Fruit fly (Drosophila melanogaster) whole organism, wandering third instar larva: Measurements from ENCODE around the gene CG6034.

Experiments
- Abd-B ChIP-seq: fragments of >200 bp; optimal IDR thresholded peaks from 2 replicates; lab custom pipeline; 2017; ENCODE audit warnings: missing biosample characterization, missing genetic modification characterization
- CG32264 ChIP-seq: fragments of 200-800 bp; sonication (Bioruptor generic); optimal IDR thresholded peaks from 2 replicates; lab custom pipeline; 2016; ENCODE audit warnings: missing biosample characterization, missing genetic modification characterization
- CG9705 ChIP-seq: fragments of 200-800 bp; sonication (Bioruptor generic); optimal IDR thresholded peaks from 2 replicates; lab custom pipeline; 2018; ENCODE audit warnings: missing biosample characterization, mild to moderate bottlenecking, missing genetic modification characterization
- CrebA ChIP-seq: fragments of 200-800 bp; sonication (Bioruptor generic); optimal IDR thresholded peaks from 2 replicates; lab custom pipeline; 2016; ENCODE audit warnings: missing biosample characterization, mild to moderate bottlenecking, missing genetic modification characterization, borderline replicate concordance
- Dfd ChIP-seq: fragments of >200 bp; optimal IDR thresholded peaks from 2 replicates; lab custom pipeline; 2017; ENCODE audit warnings: missing biosample characterization, missing genetic modification characterization
- Dif ChIP-seq: fragments of 200-275, 200-300 bp; sonication (Bioruptor generic); optimal IDR thresholded peaks from 2 replicates; lab custom pipeline; 2018; ENCODE audit warnings: missing biosample characterization, missing genetic modification characterization; ENCODE audit not compliant: partially characterized antibody
- HLH106 ChIP-seq: fragments of 200-800 bp; optimal IDR thresholded peaks from 3 replicates; lab custom pipeline; 2019; ENCODE audit warnings: missing biosample characterization, mild to moderate bottlenecking, missing genetic modification characterization, moderate library complexity
- Hnf4 ChIP-seq: fragments of 200-800 bp; sonication (Bioruptor generic); optimal IDR thresholded peaks from 2 replicates; lab custom pipeline; 2016; ENCODE audit warnings: missing biosample characterization, mild to moderate bottlenecking, missing genetic modification characterization
- Hr78 ChIP-seq: fragments of >200 bp; optimal IDR thresholded peaks from 2 replicates; lab custom pipeline; 2017; ENCODE audit warnings: missing biosample characterization, missing genetic modification characterization
- Hr83 ChIP-seq: fragments of 200-300 bp; sonication (Bioruptor generic); optimal IDR thresholded peaks from 2 replicates; lab custom pipeline; 2016; ENCODE audit warnings: missing biosample characterization, mild to moderate bottlenecking, missing genetic modification characterization, moderate library complexity; ENCODE audit not compliant: poor library complexity, severe bottlenecking
- Jra ChIP-seq: sonication (Bioruptor generic); optimal IDR thresholded peaks from 2 replicates; lab custom pipeline; 2016; ENCODE audit warnings: missing biosample characterization, missing genetic modification characterization
- Mio ChIP-seq: sonication (Bioruptor generic); optimal IDR thresholded peaks from 2 replicates; lab custom pipeline; 2016; ENCODE audit warnings: missing biosample characterization, missing genetic modification characterization
- N ChIP-seq: fragments of >200 bp; optimal IDR thresholded peaks from 2 replicates; lab custom pipeline; 2018; ENCODE audit warnings: missing biosample characterization, missing external identifiers, missing genetic modification characterization
- Rel ChIP-seq, 2 experiments: fragments of 200-800 bp; sonication (Bioruptor generic) in 1 of 2; optimal IDR thresholded peaks; 2 replicates in 1 of 2; 3 replicates in 1 of 2; lab custom pipeline; 2016 to 2019; ENCODE audit warnings: mild to moderate bottlenecking in 2 of 2, missing biosample characterization in 2 of 2, missing genetic modification characterization in 2 of 2, moderate library complexity in 1 of 2
- Sp1 ChIP-seq: fragments of 200-800 bp; sonication (Bioruptor generic); optimal IDR thresholded peaks from 3 replicates; lab custom pipeline; 2019; ENCODE audit warnings: missing biosample characterization, mild to moderate bottlenecking, missing genetic modification characterization, moderate library complexity
- Vsx2 ChIP-seq: fragments of 200-300, 225-300 bp; sonication (Bioruptor generic); optimal IDR thresholded peaks from 2 replicates; lab custom pipeline; 2018; ENCODE audit warnings: missing biosample characterization, missing genetic modification characterization; ENCODE audit not compliant: partially characterized antibody
- br ChIP-seq: fragments of 200-800 bp; sonication (Bioruptor generic); optimal IDR thresholded peaks from 2 replicates; lab custom pipeline; 2016; ENCODE audit warnings: missing biosample characterization, missing genetic modification characterization
- brk ChIP-seq: fragments of 200-800 bp; sonication (Bioruptor generic); optimal IDR thresholded peaks from 2 replicates; lab custom pipeline; 2016; ENCODE audit warnings: missing biosample characterization, mild to moderate bottlenecking, missing genetic modification characterization
- dl ChIP-seq, 2 experiments: fragments of 175-275, 200-275 bp in 1 of 2; fragments of 200-275 bp in 1 of 2; sonication (Bioruptor generic); optimal IDR thresholded peaks; lab custom pipeline; 2018; ENCODE audit warnings: mild to moderate bottlenecking in 2 of 2, missing biosample characterization in 2 of 2, missing genetic modification characterization in 2 of 2, moderate library complexity in 2 of 2; ENCODE audit not compliant: partially characterized antibody in 2 of 2, insufficient read depth in 1 of 2
- dsf ChIP-seq: sonication (Bioruptor generic); optimal IDR thresholded peaks from 2 replicates; lab custom pipeline; 2016; ENCODE audit warnings: missing biosample characterization, missing genetic modification characterization, borderline replicate concordance
- ey ChIP-seq: fragments of 200-800 bp; sonication (Bioruptor generic); optimal IDR thresholded peaks from 2 replicates; lab custom pipeline; 2016; ENCODE audit warnings: missing biosample characterization, missing genetic modification characterization
- foxo ChIP-seq, 2 experiments: fragments of 200-800 bp; sonication (Bioruptor generic); optimal IDR thresholded peaks; 2 replicates in 1 of 2; 3 replicates in 1 of 2; lab custom pipeline; 2016 to 2017; ENCODE audit warnings: missing biosample characterization in 2 of 2, missing genetic modification characterization in 2 of 2
- fru ChIP-seq: fragments of 200-800 bp; sonication (Bioruptor generic); optimal IDR thresholded peaks from 3 replicates; lab custom pipeline; 2016; ENCODE audit warnings: missing biosample characterization, mild to moderate bottlenecking, missing genetic modification characterization
- h ChIP-seq: fragments of 200-800 bp; sonication (Bioruptor generic); optimal IDR thresholded peaks from 3 replicates; lab custom pipeline; 2016; ENCODE audit warnings: missing biosample characterization, mild to moderate bottlenecking, missing genetic modification characterization
- jim ChIP-seq: fragments of 175-275, 200-325 bp; sonication (Bioruptor generic); optimal IDR thresholded peaks from 2 replicates; lab custom pipeline; 2016; ENCODE audit warnings: missing biosample characterization, mild to moderate bottlenecking, missing genetic modification characterization
- lola ChIP-seq: fragments of >200 bp; optimal IDR thresholded peaks from 2 replicates; lab custom pipeline; 2017; ENCODE audit warnings: missing biosample characterization, missing genetic modification characterization
- pan ChIP-seq: fragments of >200 bp; optimal IDR thresholded peaks from 2 replicates; lab custom pipeline; 2017
- psq ChIP-seq: fragments of 200-800 bp; sonication (Bioruptor generic); optimal IDR thresholded peaks from 3 replicates; lab custom pipeline; 2017; ENCODE audit warnings: missing biosample characterization, mild to moderate bottlenecking, missing genetic modification characterization, moderate library complexity
- rgr ChIP-seq: fragments of 200-800 bp; sonication (Bioruptor generic); optimal IDR thresholded peaks from 3 replicates; lab custom pipeline; 2016; ENCODE audit warnings: missing biosample characterization, mild to moderate bottlenecking, missing genetic modification characterization
- sage ChIP-seq: fragments of 200-800 bp; sonication (Bioruptor generic); optimal IDR thresholded peaks from 2 replicates; lab custom pipeline; 2016; ENCODE audit warnings: missing biosample characterization, mild to moderate bottlenecking, missing genetic modification characterization
- sv ChIP-seq: fragments of 200-800 bp; sonication (Bioruptor generic); optimal IDR thresholded peaks from 3 replicates; lab custom pipeline; 2016; ENCODE audit warnings: missing biosample characterization, missing genetic modification characterization
- tai ChIP-seq: sonication (Bioruptor generic); optimal IDR thresholded peaks from 2 replicates; lab custom pipeline; 2016; ENCODE audit warnings: missing biosample characterization, missing genetic modification characterization
- woc ChIP-seq: sonication (Bioruptor generic); optimal IDR thresholded peaks from 2 replicates; lab custom pipeline; 2016; ENCODE audit warnings: missing biosample characterization, mild to moderate bottlenecking, missing genetic modification characterization

The CG6034 gene

DNA sequence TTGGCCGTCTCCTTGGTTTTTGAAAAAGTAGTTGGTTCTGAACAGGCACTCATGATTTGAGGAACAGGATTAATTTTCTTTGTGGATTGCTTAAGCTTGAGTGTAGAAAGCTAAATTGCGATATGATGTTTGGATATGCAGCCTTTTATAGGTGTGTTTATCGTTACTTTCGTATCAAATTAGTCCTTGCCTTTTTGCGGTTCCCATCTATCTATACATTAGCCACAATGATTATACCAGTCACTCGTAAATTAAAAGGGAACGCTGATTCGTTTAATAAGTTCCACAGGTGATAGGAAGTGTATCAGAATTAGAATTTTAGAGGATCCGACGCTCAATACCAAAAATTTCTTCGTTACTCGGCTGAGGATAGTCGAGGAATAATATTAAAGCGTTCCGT, at the start of gene CG6034:
Gene CG6034 (minus strand): TSS at position 101 of the 400 bp plus-strand sequence.
- TF ChIP-seq sage (no peak), CG32264 (GFP tag; lab: Kevin White, UChicago) (no peak)

DNA sequence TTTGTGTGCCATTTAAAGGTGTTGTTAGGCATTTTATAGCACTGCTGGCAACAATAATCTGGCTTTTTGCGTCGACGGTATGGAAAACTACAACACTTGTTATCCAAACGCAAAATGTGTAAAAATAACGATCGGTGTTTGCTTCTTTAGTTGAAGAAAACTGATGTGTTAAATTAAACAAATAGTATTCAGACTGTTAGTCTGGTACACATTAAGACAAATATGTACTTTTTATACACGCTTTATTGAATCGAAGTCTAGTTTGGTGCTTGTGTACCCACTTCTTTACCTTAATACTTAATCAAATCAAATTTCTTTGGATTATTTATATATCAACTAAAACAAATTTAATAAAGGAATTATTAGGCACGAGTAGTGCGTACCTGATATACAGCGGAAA, 44.8 kb upstream of the CG6034 start:
- no peak for TF ChIP-seq brk (GFP tag; lab: Kevin White, UChicago)
- no peak for TF ChIP-seq CG9705 (GFP tag; lab: Kevin White, UChicago)
- no peak for TF ChIP-seq psq (GFP tag; lab: Kevin White, UChicago)
- no peak for TF ChIP-seq Jra (GFP tag; lab: Kevin White, UChicago)
- TF ChIP-seq N: no peak
- TF ChIP-seq h (GFP tag; lab: Kevin White, UChicago): no peak
- TF ChIP-seq foxo (GFP tag; optimal IDR thresholded peaks at IDR 0.05; lab: Kevin White, UChicago): no peak
- TF ChIP-seq fru (GFP tag; lab: Kevin White, UChicago): no peak
- TF ChIP-seq tai (GFP tag; lab: Kevin White, UChicago): no peak
- no peak for TF ChIP-seq rgr
- no peak for TF ChIP-seq Abd-B (GFP tag; lab: Kevin White, UChicago)
- no peak for TF ChIP-seq CrebA (GFP tag; lab: Kevin White, UChicago)
- TF ChIP-seq ey (GFP tag; lab: Kevin White, UChicago): no peak
- no peak for TF ChIP-seq CG32264 (GFP tag; lab: Kevin White, UChicago)
- TF ChIP-seq pan (lab: Kevin White, UChicago): no peak
- no peak for TF ChIP-seq Vsx2 (GFP tag; lab: Kevin White, UChicago)

- no peak for TF ChIP-seq CG9705 (GFP tag; lab: Kevin White, UChicago)
- no peak for TF ChIP-seq Rel (GFP tag; optimal IDR thresholded peaks at IDR 0.05; lab: Kevin White, UChicago)
- no peak for TF ChIP-seq Rel (tag; optimal IDR thresholded peaks at IDR 0.05; lab: Kevin White, UChicago)
- TF ChIP-seq tai (GFP tag; lab: Kevin White, UChicago): no peak
- TF ChIP-seq Jra (GFP tag; lab: Kevin White, UChicago): no peak
- TF ChIP-seq CrebA (GFP tag; lab: Kevin White, UChicago): no peak
- no peak for TF ChIP-seq jim
- no peak for TF ChIP-seq Dfd
- no peak for TF ChIP-seq dsf
- no peak for TF ChIP-seq Vsx2 (GFP tag; lab: Kevin White, UChicago)
- no peak for TF ChIP-seq Hr78 (GFP tag; lab: Kevin White, UChicago)
- TF ChIP-seq woc (GFP tag; lab: Kevin White, UChicago): no peak
- no peak for TF ChIP-seq Sp1 (GFP tag; lab: Kevin White, UChicago)
- TF ChIP-seq sv (GFP tag; lab: Kevin White, UChicago): no peak
- no peak for TF ChIP-seq Hr83 (GFP tag; lab: Kevin White, UChicago)
- TF ChIP-seq CG32264 (GFP tag; lab: Kevin White, UChicago): no peak
- no peak for TF ChIP-seq sage
- TF ChIP-seq br (GFP tag; lab: Kevin White, UChicago): no peak
- TF ChIP-seq dl (GFP tag; optimal IDR thresholded peaks at IDR 0.05; lab: Kevin White, UChicago; ENCODE audit: insufficient read depth in 1 of 2, partially characterized antibody in 2 of 2): no peak
These were observed 44.6 kb upstream of the CG6034 start, which contains the start of gene CG42815 for dm6 chr3L:17791467-17791494. Gene CG42815, minus strand, starts transcription at chr3L:17791486.

- TF ChIP-seq Hnf4: no peak
- no peak for TF ChIP-seq Dfd
- TF ChIP-seq lola: no peak
- TF ChIP-seq CG32264 (GFP tag; lab: Kevin White, UChicago): no peak
- no peak for TF ChIP-seq CrebA (GFP tag; lab: Kevin White, UChicago)
- no peak for TF ChIP-seq HLH106 (tag; lab: Kevin White, UChicago)
- no peak for TF ChIP-seq brk (GFP tag; lab: Kevin White, UChicago)
- TF ChIP-seq h (GFP tag; lab: Kevin White, UChicago): no peak
- no peak for TF ChIP-seq jim
- no peak for TF ChIP-seq psq (GFP tag; lab: Kevin White, UChicago)
- no peak for TF ChIP-seq Mio (GFP tag; lab: Kevin White, UChicago)
- TF ChIP-seq Dif (GFP tag; lab: Kevin White, UChicago): no peak
- no peak for TF ChIP-seq fru (GFP tag; lab: Kevin White, UChicago)
- TF ChIP-seq Vsx2 (GFP tag; lab: Kevin White, UChicago): no peak
- TF ChIP-seq sage: no peak
- no peak for TF ChIP-seq Hr78 (GFP tag; lab: Kevin White, UChicago)
- TF ChIP-seq br (GFP tag; lab: Kevin White, UChicago): no peak
These were observed 44.4 kb upstream of the CG6034 start for dm6 chr3L:17791067-17791466.
